Worm (Caenorhabditis elegans) whole organism, L3 larva: Measurements from ENCODE around the gene dhrs-4.

Experiments
- aly-2 ChIP-seq: fragments of 150-350 bp; optimal IDR thresholded peaks from 2 replicates; lab custom pipeline; 2014; ENCODE audit warnings: missing biosample characterization, missing genetic modification characterization
- nhr-28 ChIP-seq: fragments of 150-350 bp; optimal IDR thresholded peaks from 2 replicates; lab custom pipeline; 2014; ENCODE audit warnings: missing biosample characterization, missing genetic modification characterization
- nhr-76 ChIP-seq: fragments of 150-350 bp; sonication (generic microtip); optimal IDR thresholded peaks from 5 replicates; lab custom pipeline; 2014; ENCODE audit warnings: missing biosample characterization, missing genetic modification characterization

DNA sequence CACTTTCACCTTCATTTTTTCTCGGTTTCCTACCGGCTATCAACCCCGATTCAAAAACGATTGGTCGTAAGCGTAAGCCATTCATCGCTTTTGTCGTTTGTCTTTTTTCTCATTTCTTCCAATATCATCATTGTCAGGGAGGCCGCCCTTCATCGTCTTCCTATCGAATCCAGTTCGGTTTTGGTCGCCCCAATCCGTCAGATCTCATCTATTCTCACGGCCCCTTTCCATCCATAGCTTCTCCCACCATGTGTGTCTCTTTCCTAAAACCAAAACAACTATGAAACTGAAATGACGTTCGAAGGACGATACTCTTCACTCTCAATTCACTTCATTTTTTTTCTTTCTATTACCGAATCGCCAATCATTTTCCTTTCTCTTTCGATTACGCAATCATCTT, 46.6 kb upstream of the dhrs-4 start:
- no peak for TF ChIP-seq aly-2
- no peak for TF ChIP-seq nhr-76 (tag; lab: Kevin White, UChicago)
- no peak for TF ChIP-seq nhr-28 (tag; lab: Kevin White, UChicago)
